Worm (Caenorhabditis elegans): Measurements from ENCODE around the gene cyp-13A5.

DNA sequence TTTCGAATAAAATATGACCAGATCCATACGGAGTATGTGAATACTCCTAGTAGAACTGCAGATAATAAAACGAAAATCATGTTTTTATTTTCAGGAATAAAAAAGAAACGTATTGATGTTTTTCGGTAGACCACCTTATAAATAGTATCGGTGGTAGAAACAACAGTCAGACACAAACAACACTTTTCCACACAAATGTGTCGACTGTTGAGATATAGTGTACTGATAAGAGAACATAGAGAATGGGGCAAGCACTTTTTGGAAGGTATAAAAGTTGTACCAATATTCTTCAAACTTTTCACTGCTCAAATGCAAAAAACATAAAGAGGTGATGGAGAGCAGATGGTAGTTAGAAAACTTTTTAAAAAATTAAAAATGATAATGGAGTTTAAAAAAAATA lies 2.5 kb upstream of the cyp-13A5 start, which contains the start of gene cyp-13A6:
- TF ChIP-seq Y56A3A.18 (GFP tag; IDR thresholded peaks at IDR 0.05) (no peak), nfya-1 (tag; optimal IDR thresholded peaks at IDR 0.05; ENCODE audit: borderline replicate concordance, insufficient read depth) (no peak), efl-1 (GFP tag; optimal IDR thresholded peaks at IDR 0.05) (no peak), ets-4 (GFP tag; optimal IDR thresholded peaks at IDR 0.05) (no peak), him-1 (tag; optimal IDR thresholded peaks at IDR 0.05) (no peak), dox-1 (GFP tag; IDR thresholded peaks at IDR 0.05) (no peak), pha-4 (tag; optimal IDR thresholded peaks at IDR 0.05) (no peak), ceh-27 (GFP tag; optimal IDR thresholded peaks at IDR 0.05) (no peak)
